Worm (Caenorhabditis elegans): ENCODE results near the gene ltah-1.2.

ltah-1.2 gene

DNA sequence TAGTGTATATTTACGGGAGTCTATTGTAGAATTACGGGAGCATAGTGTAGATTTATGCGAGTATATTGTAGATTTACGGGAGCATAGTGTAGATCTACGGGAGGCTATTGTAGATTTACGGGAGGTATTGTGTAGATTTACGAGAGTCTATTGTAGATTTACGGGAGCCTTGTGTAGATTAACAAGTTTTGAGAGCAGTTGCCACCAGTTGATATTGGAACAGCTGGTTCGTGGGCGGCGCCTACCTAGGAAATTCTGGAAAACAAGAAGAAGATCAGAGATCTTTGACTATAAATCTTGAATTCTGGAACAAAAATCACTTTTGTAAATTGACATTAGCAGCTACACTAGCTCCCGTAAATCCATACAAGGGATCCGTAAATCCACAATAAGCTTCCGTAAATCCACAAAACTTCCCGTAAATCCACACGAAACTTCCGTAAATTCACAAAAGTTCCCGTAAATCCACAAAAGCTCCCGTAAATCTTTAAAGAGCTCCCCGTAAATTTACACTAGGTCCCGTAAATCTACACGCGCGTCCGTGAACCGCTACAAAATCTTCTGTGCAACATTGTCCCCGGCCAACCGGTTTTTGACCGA, 40.0 kb upstream of the ltah-1.2 start:
- TF ChIP-seq F22D6.2 (tag; optimal IDR thresholded peaks at IDR 0.05) (no peak), somi-1 (GFP tag; optimal IDR thresholded peaks at IDR 0.05) (no peak), snpc-1.1 (tag; optimal IDR thresholded peaks at IDR 0.05; ENCODE audit: insufficient read depth) (no peak), hlh-12 (tag; optimal IDR thresholded peaks at IDR 0.05) (no peak), sptf-2 (GFP tag; optimal IDR thresholded peaks at IDR 0.05) (no peak), nfya-2 (GFP tag; IDR thresholded peaks at IDR 0.05) (no peak), mcd-1 (GFP tag; IDR thresholded peaks at IDR 0.05) (no peak), ceh-27 (GFP tag; optimal IDR thresholded peaks at IDR 0.05) (no peak), aptf-2 (GFP tag; conservative IDR thresholded peaks at IDR 0.05) (no peak), snpc-3.4 (tag; optimal IDR thresholded peaks at IDR 0.05) (no peak), C17E4.6 (GFP tag; IDR thresholded peaks at IDR 0.05) (no peak), mes-4 (tag; optimal IDR thresholded peaks at IDR 0.05) (no peak), Y53G8AR.9 (GFP tag; conservative IDR thresholded peaks at IDR 0.05) (no peak), rcor-1 (GFP tag; IDR thresholded peaks at IDR 0.05) (no peak), nhr-120 (GFP tag; IDR thresholded peaks at IDR 0.05) (no peak)

DNA sequence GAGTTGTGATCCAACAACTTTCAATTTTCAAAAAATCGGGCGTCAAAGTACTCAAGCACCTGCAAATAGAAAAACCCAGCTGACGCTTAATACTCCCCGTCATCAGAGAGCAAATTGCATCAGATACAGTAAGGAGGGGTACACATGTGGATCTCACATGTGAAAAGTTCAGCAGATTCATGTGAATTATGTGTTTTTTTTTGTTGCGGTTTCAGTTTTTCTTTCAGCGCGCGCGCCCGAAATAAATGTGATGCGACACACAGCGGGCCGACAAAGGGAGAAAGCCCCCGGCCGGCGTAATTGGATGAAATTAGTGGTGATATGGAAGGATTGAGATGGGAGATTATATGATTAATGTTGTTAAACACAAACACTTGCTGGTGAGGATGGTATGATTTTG, 39.4 kb upstream of the ltah-1.2 start:
- TF ChIP-seq lin-40 (tag; optimal IDR thresholded peaks at IDR 0.05) (peak; percentile 11), ztf-26 (tag; optimal IDR thresholded peaks at IDR 0.05) (peak; percentile 52), somi-1 (GFP tag; optimal IDR thresholded peaks at IDR 0.05) (peak; percentile 3), ceh-27 (GFP tag; optimal IDR thresholded peaks at IDR 0.05) (no peak)

- TF ChIP-seq rec-8 (tag; optimal IDR thresholded peaks at IDR 0.05), result no peak
- TF ChIP-seq Y67H2A.10 (GFP tag; conservative IDR thresholded peaks at IDR 0.05), result no peak
- TF ChIP-seq unc-62 (GFP tag; optimal IDR thresholded peaks at IDR 0.05), result no peak
- TF ChIP-seq akir-1 (GFP tag; optimal IDR thresholded peaks at IDR 0.05), result no peak
- no peak for TF ChIP-seq ztf-3 (GFP tag; optimal IDR thresholded peaks at IDR 0.05)
- TF ChIP-seq T26A5.8 (tag; optimal IDR thresholded peaks at IDR 0.05), result no peak
- TF ChIP-seq unc-130 (GFP tag; optimal IDR thresholded peaks at IDR 0.05), result no peak
- no peak for TF ChIP-seq F55B11.4 (tag; optimal IDR thresholded peaks at IDR 0.05; ENCODE audit: borderline replicate concordance, insufficient read depth)
- TF ChIP-seq dpff-1 (tag; optimal IDR thresholded peaks at IDR 0.05), result no peak
- TF ChIP-seq ztf-22 (GFP tag; optimal IDR thresholded peaks at IDR 0.05), result no peak
- TF ChIP-seq ets-4 (GFP tag; optimal IDR thresholded peaks at IDR 0.05), result no peak
- no peak for TF ChIP-seq T07F8.4 (tag; optimal IDR thresholded peaks at IDR 0.05)
- TF ChIP-seq C17E4.6 (GFP tag; IDR thresholded peaks at IDR 0.05), result no peak
- TF ChIP-seq zfh-2 (GFP tag; conservative IDR thresholded peaks at IDR 0.05), result peak; percentile 75
- peak; percentile 38; the same call in 1 of the 2 replicates for TF ChIP-seq D2030.7 (GFP tag; IDR thresholded peaks at IDR 0.05)
- no peak for TF ChIP-seq pbrm-1 (GFP tag; IDR thresholded peaks at IDR 0.05)
- no peak for TF ChIP-seq ceh-100 (GFP tag; IDR thresholded peaks at IDR 0.05)
- TF ChIP-seq dpl-1 (GFP tag; optimal IDR thresholded peaks at IDR 0.05), result peak; percentile 49
- peak; percentile 30 for TF ChIP-seq ztf-26 (tag; optimal IDR thresholded peaks at IDR 0.05)
- TF ChIP-seq Y53G8AR.9 (GFP tag; conservative IDR thresholded peaks at IDR 0.05), result 0 out of 2 replicates have a peak, but pooled peaks have one; percentile 65
- no peak for TF ChIP-seq hlh-26 (GFP tag; conservative IDR thresholded peaks at IDR 0.05)
- peak; percentile 82 for TF ChIP-seq lin-26 (GFP tag; IDR thresholded peaks at IDR 0.05)
- no peak for TF ChIP-seq hlh-12 (tag; optimal IDR thresholded peaks at IDR 0.05)
- no peak for TF ChIP-seq let-607 (tag; optimal IDR thresholded peaks at IDR 0.05)
- no peak for TF ChIP-seq F52B5.7 (tag; optimal IDR thresholded peaks at IDR 0.05)
- no peak for TF ChIP-seq tbx-9 (tag; optimal IDR thresholded peaks at IDR 0.05; ENCODE audit: borderline replicate concordance)
- no peak for TF ChIP-seq snpc-4 (GFP tag; optimal IDR thresholded peaks at IDR 0.05)
- no peak for TF ChIP-seq snpc-4 (tag; optimal IDR thresholded peaks at IDR 0.05)
- no peak for TF ChIP-seq K11D2.4 (GFP tag; IDR thresholded peaks at IDR 0.05)
- no peak for TF ChIP-seq nhr-90 (tag; optimal IDR thresholded peaks at IDR 0.05)
- no peak for TF ChIP-seq ceh-40 (GFP tag; IDR thresholded peaks at IDR 0.05)
These were observed 35.9 kb upstream of the ltah-1.2 start, which contains the start of gene CC8.2 for ce11 chrIV:3648634-3649240. Gene CC8.2, minus strand, starts transcription at chrIV:3648684.

Data from whole organism, young adult.